Worm (Caenorhabditis elegans): ENCODE measurements around the gene C50F4.12.
A peak's percentile ranks its signal among the peaks of the same experiment; 100 is the strongest.

C50F4.12 gene

DNA sequence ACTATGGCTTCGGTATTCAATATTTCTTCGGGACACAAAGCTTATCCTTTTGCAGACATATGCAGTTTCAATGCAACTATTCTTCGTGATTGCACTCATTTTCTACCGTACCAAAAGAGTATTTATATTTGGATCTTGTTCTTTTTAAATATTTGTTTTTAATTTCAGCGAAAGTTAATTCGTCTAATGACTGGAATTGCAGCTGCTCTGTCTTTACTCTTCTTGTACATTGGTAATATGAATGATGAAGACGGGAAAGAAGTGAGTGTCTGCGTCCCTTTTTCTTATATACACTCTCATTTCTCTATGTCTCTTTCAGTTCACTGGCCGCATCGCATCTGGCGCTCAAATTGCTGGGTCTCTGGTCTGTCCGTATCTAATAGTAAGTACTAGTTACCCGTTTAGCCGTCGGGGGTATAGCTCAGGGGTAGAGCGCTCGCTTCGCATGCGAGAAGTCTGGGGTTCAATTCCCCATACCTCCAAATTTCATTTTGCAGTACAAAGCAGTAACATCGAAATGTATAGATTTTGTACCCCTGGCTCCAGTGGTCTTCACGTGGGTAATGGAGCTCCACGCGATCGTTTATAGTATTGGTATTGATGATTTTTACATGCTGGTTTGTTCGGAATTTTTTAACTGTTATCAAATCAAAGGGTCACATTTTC is 36.3 kb downstream of the C50F4.12 start:
- no peak for TF ChIP-seq ets-5 (GFP tag; IDR thresholded peaks at IDR 0.05)
- TF ChIP-seq sptf-1 (tag; optimal IDR thresholded peaks at IDR 0.05): no peak
- TF ChIP-seq aly-2 (tag; optimal IDR thresholded peaks at IDR 0.05): peak; percentile 19
- peak; percentile 68 for TF ChIP-seq elt-2 (tag; optimal IDR thresholded peaks at IDR 0.05)
- no peak for TF ChIP-seq ces-1 (GFP tag; optimal IDR thresholded peaks at IDR 0.05)
- TF ChIP-seq aha-1 (tag; optimal IDR thresholded peaks at IDR 0.05): no peak
- no peak for TF ChIP-seq sup-37 (GFP tag; optimal IDR thresholded peaks at IDR 0.05)
- peak; percentile 66 for TF ChIP-seq unc-86 (tag; optimal IDR thresholded peaks at IDR 0.05)
- peak; percentile 81 for TF ChIP-seq lin-14 (GFP tag; optimal IDR thresholded peaks at IDR 0.05)
- no peak for TF ChIP-seq zag-1 (tag; optimal IDR thresholded peaks at IDR 0.05)
- no peak for TF ChIP-seq alr-1 (tag; optimal IDR thresholded peaks at IDR 0.05; ENCODE audit: borderline replicate concordance)
- no peak for TF ChIP-seq nhr-237 (tag; optimal IDR thresholded peaks at IDR 0.05)
- no peak for TF ChIP-seq C34B4.2 (tag; optimal IDR thresholded peaks at IDR 0.05)
- peak; percentile 65 for TF ChIP-seq nhr-77 (tag; optimal IDR thresholded peaks at IDR 0.05)
- TF ChIP-seq nhr-12 (tag; optimal IDR thresholded peaks at IDR 0.05): no peak
- peak; percentile 25 for TF ChIP-seq ztf-4 (tag; optimal IDR thresholded peaks at IDR 0.05)
- no peak for TF ChIP-seq nhr-76 (tag; optimal IDR thresholded peaks at IDR 0.05)
- peak; percentile 54 to 57 for TF ChIP-seq efl-1 (optimal IDR thresholded peaks at IDR 0.05)
- peak; percentile 34 to 95 for TF ChIP-seq efl-1 (GFP tag; optimal IDR thresholded peaks at IDR 0.05 in 1 of 2)
- peak; percentile 62 for TF ChIP-seq ceh-8 (GFP tag; optimal IDR thresholded peaks at IDR 0.05)
- no peak for TF ChIP-seq ceh-63 (GFP tag; optimal IDR thresholded peaks at IDR 0.05)
- peak; percentile 18 for TF ChIP-seq lin-39 (tag; optimal IDR thresholded peaks at IDR 0.05)
- TF ChIP-seq elt-3 (tag; optimal IDR thresholded peaks at IDR 0.05): peak in 2 of 6 experiments; percentile 18 to 45
- TF ChIP-seq Y116A8C.19 (tag; optimal IDR thresholded peaks at IDR 0.05; ENCODE audit: borderline replicate concordance): no peak
- TF ChIP-seq ztf-11 (tag; optimal IDR thresholded peaks at IDR 0.05): peak in 1 of 2 experiments; percentile 15
- peak; percentile 69 for TF ChIP-seq xbp-1 (tag; optimal IDR thresholded peaks at IDR 0.05)
- TF ChIP-seq nhr-19 (GFP tag; conservative IDR thresholded peaks at IDR 0.05): peak; percentile 81
- peak; percentile 35 for TF ChIP-seq lir-3 (tag; optimal IDR thresholded peaks at IDR 0.05; ENCODE audit: poor library complexity)
- peak; percentile 63 for TF ChIP-seq fos-1 (tag; optimal IDR thresholded peaks at IDR 0.05)
- peak; percentile 83 for TF ChIP-seq nhr-90 (tag; optimal IDR thresholded peaks at IDR 0.05; ENCODE audit: poor library complexity)
- peak; percentile 67 for TF ChIP-seq egl-13 (tag; optimal IDR thresholded peaks at IDR 0.05)
- peak; percentile 61 for TF ChIP-seq lin-35 (GFP tag; optimal IDR thresholded peaks at IDR 0.05)
- peak in 1 of 2 experiments; percentile 76 for TF ChIP-seq mdl-1 (tag; optimal IDR thresholded peaks at IDR 0.05)
- TF ChIP-seq isw-1 (GFP tag; IDR thresholded peaks at IDR 0.05): peak; percentile 46
- no peak for TF ChIP-seq hpl-2 (GFP tag; optimal IDR thresholded peaks at IDR 0.05)
- peak; percentile 77 for TF ChIP-seq swsn-7 (tag; optimal IDR thresholded peaks at IDR 0.05)
- TF ChIP-seq F16B12.6 (tag; optimal IDR thresholded peaks at IDR 0.05): peak; percentile 6
- no peak for TF ChIP-seq hlh-17 (GFP tag; optimal IDR thresholded peaks at IDR 0.05; ENCODE audit: borderline replicate concordance)
- no peak for TF ChIP-seq nhr-28 (tag; optimal IDR thresholded peaks at IDR 0.05)
- TF ChIP-seq nhr-84 (tag; optimal IDR thresholded peaks at IDR 0.05): no peak
- TF ChIP-seq nhr-85 (tag): peak; percentile 83
- no peak for TF ChIP-seq efl-3 (GFP tag; optimal IDR thresholded peaks at IDR 0.05)
- peak; percentile 44 for TF ChIP-seq unc-130 (tag; optimal IDR thresholded peaks at IDR 0.05)
- peak; percentile 89 for TF ChIP-seq snu-23 (GFP tag; optimal IDR thresholded peaks at IDR 0.05)
- TF ChIP-seq fkh-8 (tag; optimal IDR thresholded peaks at IDR 0.05): peak; percentile 68
- TF ChIP-seq dpl-1 (GFP tag; optimal IDR thresholded peaks at IDR 0.05): peak; percentile 12 to 51 (median 49)
- TF ChIP-seq nhr-71 (tag; optimal IDR thresholded peaks at IDR 0.05): peak; percentile 87
- TF ChIP-seq C16A3.4 (tag; optimal IDR thresholded peaks at IDR 0.05): peak; percentile 49
- peak; percentile 5 for TF ChIP-seq ama-1 (optimal IDR thresholded peaks at IDR 0.05)
- TF ChIP-seq mab-9 (GFP tag; IDR thresholded peaks at IDR 0.05): peak; percentile 60
- TF ChIP-seq mef-2 (tag; optimal IDR thresholded peaks at IDR 0.05): no peak
- TF ChIP-seq ceh-82 (tag; optimal IDR thresholded peaks at IDR 0.05): peak in 2 of 3 experiments; percentile 38 to 71
